Worm (Caenorhabditis elegans): Measurements from ENCODE around the gene lron-4.

Gene lron-4

ce11 chrII:8074058-8074457, 37.9 kb downstream of the lron-4 start:
- no peak for TF ChIP-seq ceh-13 (GFP tag; optimal IDR thresholded peaks at IDR 0.05)
- TF ChIP-seq F13C5.2 (tag; optimal IDR thresholded peaks at IDR 0.05): no peak
- TF ChIP-seq ceh-36 (tag; optimal IDR thresholded peaks at IDR 0.05): no peak
- no peak for TF ChIP-seq hnd-1 (tag; optimal IDR thresholded peaks at IDR 0.05)
- no peak for TF ChIP-seq hmg-4 (GFP tag; optimal IDR thresholded peaks at IDR 0.05)
- TF ChIP-seq ama-1 (optimal IDR thresholded peaks at IDR 0.05): no peak
- TF ChIP-seq sea-1 (GFP tag; conservative IDR thresholded peaks at IDR 0.05): no peak
- no peak for TF ChIP-seq ets-7 (tag; optimal IDR thresholded peaks at IDR 0.05)
- no peak for TF ChIP-seq tra-4 (tag; optimal IDR thresholded peaks at IDR 0.05)
- TF ChIP-seq scrt-1 (GFP tag; IDR thresholded peaks at IDR 0.05): no peak
- no peak for TF ChIP-seq tbx-37 (GFP tag; conservative IDR thresholded peaks at IDR 0.05)
- no peak for TF ChIP-seq flt-1 (GFP tag; IDR thresholded peaks at IDR 0.05)
- TF ChIP-seq tbx-11 (GFP tag; IDR thresholded peaks at IDR 0.05): no peak

- TF ChIP-seq hmbx-1 (tag; optimal IDR thresholded peaks at IDR 0.05): no peak
- TF ChIP-seq sea-1 (GFP tag; conservative IDR thresholded peaks at IDR 0.05): no peak
Measured at ce11 chrII:8073222-8073621, 38.7 kb downstream of the lron-4 start, which contains the start of gene gpcp-2. Gene gpcp-2 (minus strand): TSS chrII:8073374.

- TF ChIP-seq ets-7 (tag; optimal IDR thresholded peaks at IDR 0.05) (no peak), pes-1 (GFP tag; IDR thresholded peaks at IDR 0.05) (no peak), hmg-4 (GFP tag; optimal IDR thresholded peaks at IDR 0.05) (no peak), ama-1 (optimal IDR thresholded peaks at IDR 0.05) (no peak), F13C5.2 (tag; optimal IDR thresholded peaks at IDR 0.05) (no peak), B0310.2 (tag; optimal IDR thresholded peaks at IDR 0.05) (no peak), tbx-11 (GFP tag; IDR thresholded peaks at IDR 0.05) (no peak), aly-1 (tag; optimal IDR thresholded peaks at IDR 0.05) (no peak), scrt-1 (GFP tag; IDR thresholded peaks at IDR 0.05) (no peak), tra-4 (tag; optimal IDR thresholded peaks at IDR 0.05) (no peak), tbx-37 (GFP tag; conservative IDR thresholded peaks at IDR 0.05) (no peak), sea-1 (GFP tag; conservative IDR thresholded peaks at IDR 0.05) (no peak), hmbx-1 (tag; optimal IDR thresholded peaks at IDR 0.05) (no peak), hnd-1 (tag; optimal IDR thresholded peaks at IDR 0.05) (no peak), ceh-36 (tag; optimal IDR thresholded peaks at IDR 0.05) (no peak), ceh-13 (GFP tag; optimal IDR thresholded peaks at IDR 0.05) (no peak), flt-1 (GFP tag; IDR thresholded peaks at IDR 0.05) (no peak)
Measured at ce11 chrII:8071801-8072544, 40.0 kb downstream of the lron-4 start.

ce11 chrII:8071012-8071625, 40.8 kb downstream of the lron-4 start:
- no peak for TF ChIP-seq tbx-37 (GFP tag; conservative IDR thresholded peaks at IDR 0.05)
- no peak for TF ChIP-seq sea-1 (GFP tag; conservative IDR thresholded peaks at IDR 0.05)
- no peak for TF ChIP-seq scrt-1 (GFP tag; IDR thresholded peaks at IDR 0.05)
- no peak for TF ChIP-seq B0310.2 (tag; optimal IDR thresholded peaks at IDR 0.05)
- TF ChIP-seq tbx-11 (GFP tag; IDR thresholded peaks at IDR 0.05): no peak
- TF ChIP-seq hnd-1 (tag; optimal IDR thresholded peaks at IDR 0.05): no peak
- no peak for TF ChIP-seq hmg-4 (GFP tag; optimal IDR thresholded peaks at IDR 0.05)
- no peak for TF ChIP-seq ceh-13 (GFP tag; optimal IDR thresholded peaks at IDR 0.05)
- no peak for TF ChIP-seq aly-1 (tag; optimal IDR thresholded peaks at IDR 0.05)
- no peak for TF ChIP-seq pes-1 (GFP tag; IDR thresholded peaks at IDR 0.05)
- TF ChIP-seq flt-1 (GFP tag; IDR thresholded peaks at IDR 0.05): no peak
- TF ChIP-seq hmbx-1 (tag; optimal IDR thresholded peaks at IDR 0.05): no peak
- no peak for TF ChIP-seq ceh-36 (tag; optimal IDR thresholded peaks at IDR 0.05)
- no peak for TF ChIP-seq tra-4 (tag; optimal IDR thresholded peaks at IDR 0.05)
- TF ChIP-seq ets-7 (tag; optimal IDR thresholded peaks at IDR 0.05): no peak
- no peak for TF ChIP-seq ama-1 (optimal IDR thresholded peaks at IDR 0.05)
- no peak for TF ChIP-seq F13C5.2 (tag; optimal IDR thresholded peaks at IDR 0.05)

- no peak for TF ChIP-seq aly-1 (tag; optimal IDR thresholded peaks at IDR 0.05)
- TF ChIP-seq hmg-4 (GFP tag; optimal IDR thresholded peaks at IDR 0.05): no peak
- no peak for TF ChIP-seq ets-7 (tag; optimal IDR thresholded peaks at IDR 0.05)
- no peak for TF ChIP-seq pes-1 (GFP tag; IDR thresholded peaks at IDR 0.05)
- TF ChIP-seq hnd-1 (tag; optimal IDR thresholded peaks at IDR 0.05): no peak
- no peak for TF ChIP-seq F13C5.2 (tag; optimal IDR thresholded peaks at IDR 0.05)
- TF ChIP-seq flt-1 (GFP tag; IDR thresholded peaks at IDR 0.05): no peak
- TF ChIP-seq B0310.2 (tag; optimal IDR thresholded peaks at IDR 0.05): no peak
- TF ChIP-seq ama-1 (optimal IDR thresholded peaks at IDR 0.05): no peak
- TF ChIP-seq scrt-1 (GFP tag; IDR thresholded peaks at IDR 0.05): no peak
- no peak for TF ChIP-seq sea-1 (GFP tag; conservative IDR thresholded peaks at IDR 0.05)
- TF ChIP-seq tbx-11 (GFP tag; IDR thresholded peaks at IDR 0.05): no peak
- no peak for TF ChIP-seq tbx-37 (GFP tag; conservative IDR thresholded peaks at IDR 0.05)
- TF ChIP-seq tra-4 (tag; optimal IDR thresholded peaks at IDR 0.05): no peak
- TF ChIP-seq ceh-36 (tag; optimal IDR thresholded peaks at IDR 0.05): no peak
Measured at ce11 chrII:8065985-8066384, 46.0 kb downstream of the lron-4 start, which contains the start of gene pdha-1. Gene pdha-1 (plus strand): TSS chrII:8066285.

- peak; percentile 14 for TF ChIP-seq ets-7 (tag; optimal IDR thresholded peaks at IDR 0.05)
- TF ChIP-seq tbx-11 (GFP tag; IDR thresholded peaks at IDR 0.05): no peak
- no peak for TF ChIP-seq tbx-37 (GFP tag; conservative IDR thresholded peaks at IDR 0.05)
- TF ChIP-seq F13C5.2 (tag; optimal IDR thresholded peaks at IDR 0.05): no peak
- no peak for TF ChIP-seq sea-1 (GFP tag; conservative IDR thresholded peaks at IDR 0.05)
- 0 out of 2 replicates have a peak, but pooled peaks have one; percentile 23 for TF ChIP-seq scrt-1 (GFP tag; IDR thresholded peaks at IDR 0.05)
- no peak for TF ChIP-seq hnd-1 (tag; optimal IDR thresholded peaks at IDR 0.05)
- no peak for TF ChIP-seq ama-1 (optimal IDR thresholded peaks at IDR 0.05)
- no peak for TF ChIP-seq ceh-13 (GFP tag; optimal IDR thresholded peaks at IDR 0.05)
- no peak for TF ChIP-seq hmg-4 (GFP tag; optimal IDR thresholded peaks at IDR 0.05)
- no peak for TF ChIP-seq pes-1 (GFP tag; IDR thresholded peaks at IDR 0.05)
Measured at ce11 chrII:8062334-8062791, 49.6 kb downstream of the lron-4 start, which contains the start of gene ufd-2. Gene ufd-2 (plus strand): TSS chrII:8062741.

ce11 chrII:8059532-8059931, 52.4 kb downstream of the lron-4 start:
- TF ChIP-seq tra-4 (tag; optimal IDR thresholded peaks at IDR 0.05) (no peak), sea-1 (GFP tag; conservative IDR thresholded peaks at IDR 0.05) (no peak), hmg-4 (GFP tag; optimal IDR thresholded peaks at IDR 0.05) (no peak), scrt-1 (GFP tag; IDR thresholded peaks at IDR 0.05) (no peak), ceh-13 (GFP tag; optimal IDR thresholded peaks at IDR 0.05) (no peak), ets-7 (tag; optimal IDR thresholded peaks at IDR 0.05) (no peak), pes-1 (GFP tag; IDR thresholded peaks at IDR 0.05) (no peak), tbx-37 (GFP tag; conservative IDR thresholded peaks at IDR 0.05) (no peak), aly-1 (tag; optimal IDR thresholded peaks at IDR 0.05) (no peak), F13C5.2 (tag; optimal IDR thresholded peaks at IDR 0.05) (no peak), hmbx-1 (tag; optimal IDR thresholded peaks at IDR 0.05) (no peak)
